Fruit fly (Drosophila melanogaster) whole organism, embryonic: ENCODE data around the gene CG14062.

ENCODE experiments used
- Abd-B ChIP-seq: fragments of 200-800 bp; sonication (Bioruptor generic); optimal IDR thresholded peaks from 2 replicates; lab custom pipeline; 2018; ENCODE audit warnings: missing biosample characterization, mild to moderate bottlenecking, missing genetic modification characterization, moderate library complexity
- Ada2b ChIP-seq: fragments of 200-800 bp; sonication (Bioruptor generic); IDR thresholded peaks from 2 replicates; pipeline ENCODE4 v1.3.6; 2022; ENCODE audit warnings: missing biosample characterization, missing genetic modification characterization
- B-H2 ChIP-seq: fragments of 200-800 bp; sonication (Bioruptor generic); optimal IDR thresholded peaks from 2 replicates; lab custom pipeline; 2018; ENCODE audit warnings: missing biosample characterization, mild to moderate bottlenecking, missing genetic modification characterization
- CG11504 ChIP-seq: fragments of 200-800 bp; sonication (Bioruptor generic); optimal IDR thresholded peaks from 3 replicates; lab custom pipeline; 2019; ENCODE audit warnings: missing biosample characterization, mild to moderate bottlenecking, missing genetic modification characterization, moderate library complexity
- CG14441 ChIP-seq: fragments of 200-800 bp; sonication (Bioruptor generic); IDR thresholded peaks from 2 replicates; pipeline ENCODE4 v1.3.6; 2022; ENCODE audit warnings: missing biosample characterization, missing genetic modification characterization
- CG16813 ChIP-seq: fragments of 200-800 bp; sonication (Bioruptor generic); IDR thresholded peaks from 3 replicates; pipeline ENCODE4 v1.3.6; 2022; ENCODE audit warnings: missing biosample characterization, missing genetic modification characterization; ENCODE audit not compliant: partially characterized antibody
- CG18262 ChIP-seq: fragments of 200-800 bp; optimal IDR thresholded peaks from 3 replicates; lab custom pipeline; 2019; ENCODE audit warnings: missing biosample characterization, mild to moderate bottlenecking, missing genetic modification characterization, moderate library complexity
- CG2116 ChIP-seq: fragments of 200-800 bp; sonication (Bioruptor generic); optimal IDR thresholded peaks from 3 replicates; lab custom pipeline; 2018; ENCODE audit warnings: missing biosample characterization, mild to moderate bottlenecking, missing genetic modification characterization
- CG2875 ChIP-seq: fragments of 200-800 bp; sonication (Bioruptor generic); optimal IDR thresholded peaks from 2 replicates; lab custom pipeline; 2017; ENCODE audit warnings: missing biosample characterization, mild to moderate bottlenecking, missing genetic modification characterization, missing genetic modification reagents
- CG32532 ChIP-seq: fragments of 200-800 bp; sonication (Bioruptor generic); IDR thresholded peaks from 2 replicates; pipeline ENCODE4 v1.3.6; 2022; ENCODE audit warnings: missing biosample characterization, missing genetic modification characterization
- CG3838 ChIP-seq: fragments of 200-800 bp; sonication (Bioruptor generic); optimal IDR thresholded peaks from 3 replicates; lab custom pipeline; 2016; ENCODE audit warnings: missing biosample characterization, missing genetic modification characterization
- CG4730 ChIP-seq: fragments of 200-800 bp; sonication (Bioruptor generic); IDR thresholded peaks from 2 replicates; pipeline ENCODE4 v1.3.6; 2022; ENCODE audit warnings: missing biosample characterization, missing genetic modification characterization
- CG7556 ChIP-seq: fragments of 200-800 bp; sonication (Bioruptor generic); optimal IDR thresholded peaks from 2 replicates; lab custom pipeline; 2017; ENCODE audit warnings: missing biosample characterization, mild to moderate bottlenecking, missing genetic modification characterization
- CG7928 ChIP-seq: fragments of 200-800 bp; sonication (Bioruptor generic); optimal IDR thresholded peaks from 2 replicates; lab custom pipeline; 2017; ENCODE audit warnings: missing biosample characterization, mild to moderate bottlenecking, missing genetic modification characterization
- CG8089 ChIP-seq: fragments of 200-800 bp; sonication (Bioruptor generic); optimal IDR thresholded peaks from 3 replicates; lab custom pipeline; 2016; ENCODE audit warnings: missing biosample characterization, missing genetic modification characterization
- CG9797 ChIP-seq: fragments of 200-800 bp; sonication (Bioruptor generic); optimal IDR thresholded peaks from 3 replicates; lab custom pipeline; 2018; ENCODE audit warnings: missing biosample characterization, mild to moderate bottlenecking, missing genetic modification characterization
- CG9817 ChIP-seq: fragments of 200-800 bp; sonication (Bioruptor generic); optimal IDR thresholded peaks from 2 replicates; lab custom pipeline; 2018; ENCODE audit warnings: missing biosample characterization, mild to moderate bottlenecking, missing genetic modification characterization, moderate library complexity
- Deaf1 ChIP-seq: fragments of 200-800 bp; optimal IDR thresholded peaks from 3 replicates; lab custom pipeline; 2019; ENCODE audit warnings: missing biosample characterization, mild to moderate bottlenecking, missing genetic modification characterization, moderate library complexity
- Dll ChIP-seq: fragments of 200-800 bp; sonication (Bioruptor generic); IDR thresholded peaks from 4 replicates; pipeline ENCODE4 v1.3.6; 2022; ENCODE audit warnings: missing biosample characterization, missing genetic modification characterization; ENCODE audit not compliant: partially characterized antibody
- Fer2 ChIP-seq: fragments of 200-800 bp; sonication (Bioruptor generic); optimal IDR thresholded peaks from 2 replicates; lab custom pipeline; 2018; ENCODE audit warnings: missing biosample characterization, mild to moderate bottlenecking, missing genetic modification characterization, moderate library complexity
- Fer3 ChIP-seq: fragments of 200-800 bp; sonication (Bioruptor generic); optimal IDR thresholded peaks from 2 replicates; lab custom pipeline; 2018; ENCODE audit warnings: missing biosample characterization, mild to moderate bottlenecking, missing genetic modification characterization, moderate library complexity
- HLH54F ChIP-seq: fragments of 200-800 bp; sonication (Bioruptor generic); optimal IDR thresholded peaks from 3 replicates; lab custom pipeline; 2016; ENCODE audit warnings: missing biosample characterization, missing genetic modification characterization
- HmgZ ChIP-seq: fragments of 200-800 bp; sonication (Bioruptor generic); optimal IDR thresholded peaks from 2 replicates; lab custom pipeline; 2018; ENCODE audit warnings: missing biosample characterization, mild to moderate bottlenecking, missing genetic modification characterization
- MBD-R2 ChIP-seq: fragments of 200-800 bp; sonication (Bioruptor generic); IDR thresholded peaks from 2 replicates; pipeline ENCODE4 v1.3.6; 2022; ENCODE audit warnings: missing biosample characterization, missing genetic modification characterization
- Med ChIP-seq: fragments of 200-800 bp; sonication (Bioruptor generic); peaks from one replicate; lab custom pipeline; 2016; ENCODE audit warnings: missing biosample characterization, missing genetic modification characterization, mild to moderate bottlenecking, inconsistent platforms, moderate library complexity
- Mes4 ChIP-seq: fragments of 200-800 bp; sonication (Bioruptor generic); optimal IDR thresholded peaks from 2 replicates; lab custom pipeline; 2016; ENCODE audit warnings: missing biosample characterization, missing genetic modification characterization
- Nf-YB ChIP-seq: fragments of 200-800 bp; sonication (Bioruptor generic); optimal IDR thresholded peaks from 3 replicates; lab custom pipeline; 2019; ENCODE audit warnings: missing biosample characterization, mild to moderate bottlenecking, missing genetic modification characterization, moderate library complexity
- Sry-δ ChIP-seq: fragments of 200-800 bp; sonication (Bioruptor generic); optimal IDR thresholded peaks from 2 replicates; lab custom pipeline; 2016; ENCODE audit warnings: missing biosample characterization, missing genetic modification characterization
- YL-1 ChIP-seq: fragments of 200-800 bp; sonication (Bioruptor generic); optimal IDR thresholded peaks from 3 replicates; lab custom pipeline; 2017; ENCODE audit warnings: missing biosample characterization, mild to moderate bottlenecking, missing genetic modification characterization
- ac ChIP-seq: fragments of 200-800 bp; sonication (Bioruptor generic); optimal IDR thresholded peaks from 3 replicates; lab custom pipeline; 2017; ENCODE audit warnings: missing biosample characterization, mild to moderate bottlenecking, missing genetic modification characterization
- al ChIP-seq: fragments of 200-800 bp; sonication (Bioruptor generic); IDR thresholded peaks from 2 replicates; pipeline ENCODE4 v1.3.6; 2022; ENCODE audit warnings: missing biosample characterization, missing genetic modification characterization
- ash1 ChIP-seq: fragments of 200-800 bp; sonication (Bioruptor generic); optimal IDR thresholded peaks from 2 replicates; lab custom pipeline; 2018; ENCODE audit warnings: missing biosample characterization, mild to moderate bottlenecking, missing genetic modification characterization
- az2 ChIP-seq: fragments of 200-800 bp; sonication (Bioruptor generic); optimal IDR thresholded peaks from 3 replicates; lab custom pipeline; 2016; ENCODE audit warnings: missing biosample characterization, missing genetic modification characterization
- cato ChIP-seq: fragments of 200-800 bp; sonication (Bioruptor generic); optimal IDR thresholded peaks from 2 replicates; lab custom pipeline; 2016; ENCODE audit warnings: missing biosample characterization, missing genetic modification characterization, borderline replicate concordance
- caup ChIP-seq: fragments of 200-800 bp; sonication (Bioruptor generic); optimal IDR thresholded peaks from 3 replicates; lab custom pipeline; 2017; ENCODE audit warnings: missing biosample characterization, mild to moderate bottlenecking, missing genetic modification characterization, moderate library complexity; ENCODE audit not compliant: severe bottlenecking
- chinmo ChIP-seq: fragments of 200-800 bp; sonication (Bioruptor generic); IDR thresholded peaks from 4 replicates; pipeline ENCODE4 v1.3.6; 2022; ENCODE audit warnings: missing biosample characterization, missing genetic modification characterization; ENCODE audit not compliant: partially characterized antibody
- chm ChIP-seq: fragments of 200-800 bp; sonication (Bioruptor generic); IDR thresholded peaks from 2 replicates; pipeline ENCODE4 v1.3.6; 2022; ENCODE audit warnings: missing biosample characterization, missing genetic modification characterization
- chn ChIP-seq: fragments of 200-800 bp; sonication (Bioruptor generic); optimal IDR thresholded peaks from 2 replicates; lab custom pipeline; 2016; ENCODE audit warnings: missing biosample characterization, missing genetic modification characterization
- dpn ChIP-seq, 2 experiments: fragments of 200-800 bp; sonication (Bioruptor generic); optimal IDR thresholded peaks; 3 replicates each; lab custom pipeline; 2016; ENCODE audit warnings: missing biosample characterization in 2 of 2, missing genetic modification characterization in 2 of 2
- fd102C ChIP-seq: fragments of 200-800 bp; sonication (Bioruptor generic); optimal IDR thresholded peaks from 2 replicates; lab custom pipeline; 2018; ENCODE audit warnings: missing biosample characterization, mild to moderate bottlenecking, missing genetic modification characterization, moderate library complexity
- her ChIP-seq: fragments of 200-800 bp; sonication (Bioruptor generic); optimal IDR thresholded peaks from 2 replicates; lab custom pipeline; 2016; ENCODE audit warnings: missing biosample characterization, missing genetic modification characterization
- inv ChIP-seq: fragments of 200-800 bp; sonication (Bioruptor generic); IDR thresholded peaks from 2 replicates; pipeline ENCODE4 v1.3.6; 2022; ENCODE audit warnings: missing biosample characterization, missing genetic modification characterization; ENCODE audit not compliant: partially characterized antibody
- jing ChIP-seq: fragments of 200-800 bp; sonication (Bioruptor generic); optimal IDR thresholded peaks from 2 replicates; lab custom pipeline; 2018; ENCODE audit warnings: missing biosample characterization, mild to moderate bottlenecking, missing genetic modification characterization
- nerfin-2 ChIP-seq: fragments of 200-800 bp; sonication (Bioruptor generic); IDR thresholded peaks from 2 replicates; pipeline ENCODE4 v1.3.6; 2022; ENCODE audit warnings: missing biosample characterization, missing genetic modification characterization; ENCODE audit not compliant: partially characterized antibody
- peb ChIP-seq: fragments of 200-800 bp; sonication (Bioruptor generic); IDR thresholded peaks from 2 replicates; pipeline ENCODE4 v1.3.6; 2022; ENCODE audit warnings: missing biosample characterization, missing genetic modification characterization
- run ChIP-seq: fragments of 200-800 bp; sonication (Bioruptor generic); optimal IDR thresholded peaks from 3 replicates; lab custom pipeline; 2018; ENCODE audit warnings: missing biosample characterization, mild to moderate bottlenecking, missing genetic modification characterization
- sna ChIP-seq: fragments of 200-800 bp; sonication (Bioruptor generic); IDR thresholded peaks from 2 replicates; pipeline ENCODE4 v1.3.6; 2022; ENCODE audit warnings: missing biosample characterization, missing genetic modification characterization; ENCODE audit not compliant: partially characterized antibody
- sob ChIP-seq: fragments of 200-800 bp; sonication (Bioruptor generic); IDR thresholded peaks from 2 replicates; pipeline ENCODE4 v1.3.6; 2022; ENCODE audit warnings: missing biosample characterization, missing genetic modification characterization
- tap ChIP-seq: fragments of 200-800 bp; optimal IDR thresholded peaks from 3 replicates; lab custom pipeline; 2019; ENCODE audit warnings: missing biosample characterization, mild to moderate bottlenecking, missing genetic modification characterization, moderate library complexity
- zf30C ChIP-seq: fragments of 200-800 bp; sonication (Bioruptor generic); optimal IDR thresholded peaks from 3 replicates; lab custom pipeline; 2018; ENCODE audit warnings: missing biosample characterization, mild to moderate bottlenecking, missing genetic modification characterization

Gene CG14062

DNA sequence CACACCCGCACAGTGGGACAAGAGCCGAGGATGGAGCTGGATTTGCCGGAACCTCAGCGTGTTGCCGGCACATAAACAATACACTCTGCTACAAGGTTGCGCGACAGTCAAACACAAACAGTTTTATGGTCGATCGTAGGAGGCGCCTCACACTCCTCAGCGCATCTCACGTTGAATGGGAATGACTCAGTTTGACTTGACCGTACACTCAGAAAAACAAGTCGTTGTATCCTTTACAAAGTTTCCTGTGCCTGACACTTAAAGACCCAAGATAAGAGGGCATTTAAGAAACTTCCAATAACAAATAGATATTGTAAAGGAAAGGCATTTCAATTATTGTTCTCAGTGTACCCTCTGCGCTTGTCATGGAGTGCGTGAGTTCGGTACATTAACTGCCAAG is 10.9 kb downstream of the CG14062 start (continued):
- TF ChIP-seq CG16813 (GFP tag; lab: Robert Waterston, UW) (no peak), CG2875 (GFP tag; lab: Kevin White, UChicago) (peak; percentile 35), CG18262 (tag; lab: Kevin White, UChicago) (peak; percentile 60), Ada2b (GFP tag; lab: Robert Waterston, UW) (peak; percentile 57), Mes4 (peak; percentile 16), peb (GFP tag; lab: Robert Waterston, UW) (no peak; the same call in 1 of the 2 replicates), al (GFP tag; lab: Robert Waterston, UW) (peak; percentile 31; the same call in 1 of the 2 replicates), Fer2 (no peak), CG11504 (tag; lab: Kevin White, UChicago) (peak; percentile 71), chm (GFP tag; lab: Robert Waterston, UW) (no peak; the same call in 1 of the 2 replicates), HmgZ (no peak), ac (GFP tag; lab: Kevin White, UChicago) (peak; percentile 34), sna (GFP tag; lab: Robert Waterston, UW) (no peak), B-H2 (GFP tag; lab: Kevin White, UChicago) (no peak), Abd-B (GFP tag; lab: Kevin White, UChicago) (peak; percentile 39), HLH54F (GFP tag; lab: Kevin White, UChicago) (peak; percentile 16), sob (GFP tag; lab: Robert Waterston, UW) (0 out of 2 replicates have a peak, but pooled peaks have one; percentile 16), CG7556 (GFP tag; lab: Kevin White, UChicago) (peak; percentile 51), CG9797 (no peak), caup (GFP tag; lab: Kevin White, UChicago) (peak; percentile 33), run (tag; lab: Kevin White, UChicago) (no peak), CG7928 (no peak), dpn (GFP tag; optimal IDR thresholded peaks at IDR 0.05; lab: Kevin White, UChicago) (peak; percentile 21 to 65), zf30C (GFP tag; lab: Kevin White, UChicago) (peak; percentile 82), Nf-YB (GFP tag; lab: Kevin White, UChicago) (no peak), ash1 (GFP tag; lab: Kevin White, UChicago) (no peak), nerfin-2 (GFP tag; lab: Robert Waterston, UW) (no peak), jing (GFP tag; lab: Kevin White, UChicago) (peak; percentile 14), CG4730 (GFP tag; lab: Robert Waterston, UW) (no peak), tap (peak; percentile 35), Deaf1 (tag; lab: Kevin White, UChicago) (no peak), inv (GFP tag; lab: Robert Waterston, UW) (no peak), az2 (peak; percentile 20), cato (no peak), Dll (no peak), Med (peak; percentile 85), CG32532 (GFP tag; lab: Robert Waterston, UW) (peak; percentile 61), YL-1 (GFP tag; lab: Kevin White, UChicago) (no peak), MBD-R2 (no peak), fd102C (peak; percentile 69), Fer3 (tag; lab: Kevin White, UChicago) (peak; percentile 50), CG3838 (no peak), her (GFP tag; lab: Kevin White, UChicago) (peak; percentile 58), chinmo (GFP tag; lab: Robert Waterston, UW) (0 out of 4 replicates have a peak, but pooled peaks have one; percentile 10), CG8089 (GFP tag; lab: Kevin White, UChicago) (peak; percentile 10), Sry-δ (GFP tag; lab: Kevin White, UChicago) (peak; percentile 24), CG14441 (peak; percentile 50), CG9817 (tag; lab: Kevin White, UChicago) (peak; percentile 19), chn (GFP tag; lab: Kevin White, UChicago) (no peak), CG2116 (GFP tag; lab: Kevin White, UChicago) (peak; percentile 1)
